Fruit fly (Drosophila melanogaster): ENCODE results near the gene CG4374.

DNA sequence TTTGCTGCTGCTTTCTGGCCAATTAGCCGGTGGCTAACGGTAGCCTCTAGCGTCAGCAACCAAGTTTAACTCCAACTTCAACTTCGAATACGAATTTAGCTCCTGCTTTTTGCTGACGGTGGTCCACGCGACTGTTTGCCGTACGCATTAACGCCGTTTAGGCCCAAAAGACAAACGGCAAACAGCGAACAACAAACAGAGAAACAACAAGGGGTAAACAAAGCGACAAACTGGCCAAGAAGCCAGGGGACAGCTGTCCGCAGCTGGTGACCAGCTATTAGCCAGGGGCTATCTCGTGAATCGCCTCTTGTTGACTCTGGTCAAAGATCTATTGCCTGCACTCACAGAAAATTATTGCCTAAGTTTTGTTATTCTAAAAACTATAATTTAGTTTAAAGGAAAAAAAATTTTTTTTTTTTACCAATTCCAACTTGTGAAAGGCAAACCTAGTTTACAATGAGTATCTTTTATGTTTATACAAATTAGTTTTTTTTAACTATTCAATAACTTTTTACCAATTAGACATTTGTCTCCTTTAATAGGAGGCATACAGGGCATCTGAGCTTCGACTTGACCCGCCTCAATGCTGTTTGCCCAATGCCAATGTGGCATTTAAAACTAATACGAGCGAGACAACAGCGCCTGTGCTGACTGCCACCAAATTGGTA is 26.7 kb downstream of the CG4374 start:
- no peak for TF ChIP-seq CG12605 (GFP tag; IDR thresholded peaks at IDR 0.05)
- TF ChIP-seq EcR (GFP tag; optimal IDR thresholded peaks at IDR 0.05) = no peak
- TF ChIP-seq CG13204 (GFP tag; optimal IDR thresholded peaks at IDR 0.05) = no peak
